Worm (Caenorhabditis elegans): Measurements from ENCODE around the gene E01G6.1.

Gene E01G6.1

ce11 chrX:12241457-12241856, 19.2 kb upstream of the E01G6.1 start, which contains the start of gene cest-3 (continued):
- TF ChIP-seq daf-19 (GFP tag; conservative IDR thresholded peaks at IDR 0.05) (no peak), F10B5.3 (tag; optimal IDR thresholded peaks at IDR 0.05) (no peak), ceh-82 (tag; optimal IDR thresholded peaks at IDR 0.05) (no peak), jun-1 (tag; optimal IDR thresholded peaks at IDR 0.05) (no peak), rbr-2 (tag; optimal IDR thresholded peaks at IDR 0.05) (no peak), lsy-2 (tag; optimal IDR thresholded peaks at IDR 0.05) (no peak), daf-16 (GFP tag; optimal IDR thresholded peaks at IDR 0.05) (no peak), daf-16 (tag; optimal IDR thresholded peaks at IDR 0.05) (peak; percentile 89), lin-29 (GFP tag; IDR thresholded peaks at IDR 0.05) (no peak), dmd-6 (GFP tag; IDR thresholded peaks at IDR 0.05) (peak; percentile 51; the same call in 1 of the 2 replicates), unc-130 (GFP tag; optimal IDR thresholded peaks at IDR 0.05) (no peak), nhr-111 (GFP tag; optimal IDR thresholded peaks at IDR 0.05) (no peak), aly-2 (tag; optimal IDR thresholded peaks at IDR 0.05) (no peak)

- TF ChIP-seq hlh-30 (tag; optimal IDR thresholded peaks at IDR 0.05; ENCODE audit: insufficient read depth) (peak; percentile 47), nhr-111 (GFP tag; optimal IDR thresholded peaks at IDR 0.05) (no peak), fkh-10 (GFP tag; optimal IDR thresholded peaks at IDR 0.05) (no peak), snpc-1.2 (GFP tag; IDR thresholded peaks at IDR 0.05) (no peak), lin-38 (GFP tag; IDR thresholded peaks at IDR 0.05) (no peak), nhr-102 (tag; optimal IDR thresholded peaks at IDR 0.05) (no peak), nhr-28 (tag; optimal IDR thresholded peaks at IDR 0.05) (peak; percentile 67), hlh-11 (tag; optimal IDR thresholded peaks at IDR 0.05) (peak; percentile 42), F37D6.2 (tag; optimal IDR thresholded peaks at IDR 0.05) (no peak), dmd-6 (GFP tag; IDR thresholded peaks at IDR 0.05) (peak; percentile 69), daf-16 (GFP tag; optimal IDR thresholded peaks at IDR 0.05) (no peak), daf-16 (tag; optimal IDR thresholded peaks at IDR 0.05) (peak; percentile 57), dve-1 (tag; optimal IDR thresholded peaks at IDR 0.05; ENCODE audit: insufficient read depth) (peak; percentile 54), nhr-77 (tag; optimal IDR thresholded peaks at IDR 0.05) (peak; percentile 49)
Measured at ce11 chrX:12242902-12243301, 17.8 kb upstream of the E01G6.1 start.

- no peak for TF ChIP-seq egl-43 (GFP tag; IDR thresholded peaks at IDR 0.05)
- no peak for TF ChIP-seq nhr-42 (GFP tag; IDR thresholded peaks at IDR 0.05)
- TF ChIP-seq nhr-6 (tag; optimal IDR thresholded peaks at IDR 0.05) = no peak
- TF ChIP-seq unc-62 (GFP tag; optimal IDR thresholded peaks at IDR 0.05 in 1 of 2) = peak in 1 of 2 experiments; percentile 49
- no peak for TF ChIP-seq unc-62 (tag; optimal IDR thresholded peaks at IDR 0.05)
- peak in 1 of 2 experiments; percentile 53 for TF ChIP-seq daf-16 (GFP tag; optimal IDR thresholded peaks at IDR 0.05)
- no peak for TF ChIP-seq daf-16 (tag; optimal IDR thresholded peaks at IDR 0.05)
- TF ChIP-seq arid-1 (GFP tag; conservative IDR thresholded peaks at IDR 0.05) = no peak
- TF ChIP-seq F10B5.3 (tag; optimal IDR thresholded peaks at IDR 0.05) = no peak
Measured at ce11 chrX:12248140-12248539, 12.5 kb upstream of the E01G6.1 start.

ce11 chrX:12252189-12252588, 8.5 kb upstream of the E01G6.1 start:
- TF ChIP-seq pha-4 (GFP tag; IDR thresholded peaks at IDR 0.05) = no peak
- no peak for TF ChIP-seq pha-4 (tag; optimal IDR thresholded peaks at IDR 0.05)
- no peak for TF ChIP-seq snpc-1.2 (GFP tag; IDR thresholded peaks at IDR 0.05)
- no peak for TF ChIP-seq php-3 (GFP tag; IDR thresholded peaks at IDR 0.05)
- no peak for TF ChIP-seq F37D6.2 (tag; optimal IDR thresholded peaks at IDR 0.05)
- TF ChIP-seq lin-39 (tag; optimal IDR thresholded peaks at IDR 0.05) = no peak
- TF ChIP-seq saeg-2 (GFP tag; IDR thresholded peaks at IDR 0.05) = no peak
- TF ChIP-seq spr-1 (tag; optimal IDR thresholded peaks at IDR 0.05) = no peak
- no peak for TF ChIP-seq dmd-8 (GFP tag; IDR thresholded peaks at IDR 0.05)
- TF ChIP-seq D1046.2 (GFP tag; IDR thresholded peaks at IDR 0.05) = no peak
- no peak for TF ChIP-seq zfp-3 (GFP tag; conservative IDR thresholded peaks at IDR 0.05)
- no peak for TF ChIP-seq T20F7.1 (GFP tag; optimal IDR thresholded peaks at IDR 0.05)

Data from whole organism, L4 larva.